Worm (Caenorhabditis elegans): ENCODE measurements around the gene Y22D7AR.14.

ce11 chrIII:1733001-1733400, 43.2 kb upstream of the Y22D7AR.14 start, which contains the start of gene ser-4:
- TF ChIP-seq elt-3 (tag; optimal IDR thresholded peaks at IDR 0.05), result no peak
- no peak for TF ChIP-seq nhr-11 (tag; optimal IDR thresholded peaks at IDR 0.05)
- no peak for TF ChIP-seq ztf-4 (tag; optimal IDR thresholded peaks at IDR 0.05)
- no peak for TF ChIP-seq unc-62 (GFP tag; optimal IDR thresholded peaks at IDR 0.05)

Measured in whole organism, L2 larva.